Worm (Caenorhabditis elegans) whole organism, late embryonic: Measurements from ENCODE around the gene F46F5.16.

Experiments used
- ceh-14 ChIP-seq: sonication (generic microtip); optimal IDR thresholded peaks from 2 replicates; lab custom pipeline; 2016; ENCODE audit warnings: missing genotype, missing genetic modification characterization, missing compliant biosample characterization
- ceh-30 ChIP-seq: fragments of 150-350 bp; optimal IDR thresholded peaks from 2 replicates; lab custom pipeline; 2014; ENCODE audit warnings: missing biosample characterization, missing genetic modification characterization
- fkh-10 ChIP-seq: fragments of 150-350 bp; optimal IDR thresholded peaks from 2 replicates; lab custom pipeline; 2014; ENCODE audit warnings: missing biosample characterization, missing genetic modification reagents, missing genetic modification characterization
- lin-11 ChIP-seq: fragments of 200-800 bp; sonication (Bioruptor generic); optimal IDR thresholded peaks from 2 replicates; lab custom pipeline; 2018; ENCODE audit warnings: mild to moderate bottlenecking, missing genetic modification characterization, missing compliant biosample characterization
- rnt-1 ChIP-seq: sonication (generic microtip); optimal IDR thresholded peaks from 2 replicates; lab custom pipeline; 2016; ENCODE audit warnings: missing genetic modification characterization, missing compliant biosample characterization

- TF ChIP-seq fkh-10 (GFP tag; lab: Kevin White, UChicago) (no peak), ceh-30 (no peak), rnt-1 (no peak), lin-11 (no peak), ceh-14 (tag; lab: Kevin White, UChicago) (no peak)
These were observed 4.1 kb upstream of the F46F5.16 start, which contains the start of gene Y39F10A.3 for ce11 chrII:782903-783302.
